Worm (Caenorhabditis elegans) whole organism, midembryonic: ENCODE data around the gene hap-1.

Experiments used
- T22C8.4 ChIP-seq: fragments of 200-800 bp; sonication (Bioruptor generic); IDR thresholded peaks from 2 replicates; pipeline ENCODE4 v1.3.6; 2022; ENCODE audit warnings: missing genetic modification characterization, missing compliant biosample characterization
- cog-1 ChIP-seq: sonication (generic microtip); optimal IDR thresholded peaks from 2 replicates; lab custom pipeline; 2016; ENCODE audit warnings: missing genetic modification characterization, missing compliant biosample characterization
- flt-1 ChIP-seq: fragments of 200-800 bp; sonication (Bioruptor generic); IDR thresholded peaks from 2 replicates; pipeline ENCODE4 v1.3.6; 2022; ENCODE audit warnings: missing genetic modification characterization, missing compliant biosample characterization
- klf-2 ChIP-seq: fragments of 200-800 bp; sonication (Bioruptor generic); conservative IDR thresholded peaks from 2 replicates; pipeline ENCODE4 v1.3.6; 2022; ENCODE audit warnings: missing genetic modification reagents, missing genetic modification characterization, missing compliant biosample characterization
- med-1 ChIP-seq: sonication (generic microtip); optimal IDR thresholded peaks from 2 replicates; lab custom pipeline; 2017; ENCODE audit warnings: missing genetic modification characterization, mild to moderate bottlenecking, missing compliant biosample characterization, antibody characterized with exemption, missing genetic modification reagents; ENCODE audit not compliant: insufficient read depth
- ref-1 ChIP-seq: fragments of 200-800 bp; sonication (Bioruptor generic); conservative IDR thresholded peaks from 2 replicates; pipeline ENCODE4 v1.3.6; 2022; ENCODE audit warnings: missing genetic modification reagents, missing genetic modification characterization, missing compliant biosample characterization
- tab-1 ChIP-seq: fragments of 200-800 bp; sonication (Bioruptor generic); IDR thresholded peaks from 2 replicates; pipeline ENCODE4 v1.3.6; 2022; ENCODE audit warnings: missing genetic modification characterization, missing compliant biosample characterization
- ztf-23 ChIP-seq: fragments of 200-800 bp; sonication (Bioruptor generic); IDR thresholded peaks from 2 replicates; pipeline ENCODE4 v1.3.6; 2022; ENCODE audit warnings: missing genetic modification reagents, missing genetic modification characterization, missing compliant biosample characterization
- ztf-29 ChIP-seq: fragments of 200-800 bp; sonication (Bioruptor generic); IDR thresholded peaks from 2 replicates; pipeline ENCODE4 v1.3.6; 2022; ENCODE audit warnings: missing genetic modification reagents, missing genetic modification characterization, missing compliant biosample characterization

hap-1 gene

DNA sequence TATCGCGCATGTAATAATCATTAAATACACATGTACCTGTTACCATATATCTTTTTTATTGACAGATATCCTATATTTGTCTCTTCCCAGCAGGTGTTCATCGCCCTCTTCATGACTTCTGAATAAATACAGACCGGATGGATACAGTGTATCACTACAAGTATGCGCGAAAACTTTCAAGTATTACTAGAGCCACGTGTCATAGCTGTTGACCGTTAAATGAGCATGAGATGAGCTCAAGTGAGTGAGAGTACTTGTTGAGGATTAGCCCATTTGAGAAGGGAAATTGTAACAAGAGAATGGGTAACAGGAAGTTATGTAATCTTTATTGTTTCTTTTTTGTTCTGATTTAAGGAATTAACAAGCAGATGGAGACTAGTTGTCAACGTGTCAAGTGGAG lies 18.7 kb upstream of the hap-1 start:
- TF ChIP-seq ref-1 (GFP tag; lab: Robert Waterston, UW) = no peak
- no peak for TF ChIP-seq T22C8.4 (GFP tag; lab: Robert Waterston, UW)
- TF ChIP-seq klf-2 (GFP tag; lab: Robert Waterston, UW) = no peak
- TF ChIP-seq tab-1 = no peak

DNA sequence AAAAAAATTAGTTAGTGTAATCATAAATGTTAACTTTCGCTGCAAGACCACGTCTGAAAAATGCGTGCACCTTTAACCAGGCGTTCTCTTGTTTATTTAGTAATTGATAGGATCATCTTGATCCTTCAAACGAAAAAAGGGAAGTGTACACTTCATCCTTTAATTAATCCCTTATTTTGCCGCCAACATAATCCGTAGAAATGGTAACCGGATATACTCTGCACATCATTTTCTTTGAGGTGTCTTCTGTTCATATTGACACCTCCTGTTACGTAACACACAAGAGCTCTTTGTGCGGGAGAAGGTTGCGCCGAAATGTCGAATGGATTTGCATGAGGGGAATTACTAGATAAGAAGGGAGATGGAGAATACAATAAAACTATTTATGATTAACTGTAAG lies 15.0 kb upstream of the hap-1 start:
- TF ChIP-seq ref-1 (GFP tag; lab: Robert Waterston, UW) (no peak), ztf-29 (GFP tag; lab: Robert Waterston, UW) (no peak), klf-2 (GFP tag; lab: Robert Waterston, UW) (no peak), cog-1 (tag; lab: Kevin White, UChicago) (no peak), T22C8.4 (GFP tag; lab: Robert Waterston, UW) (no peak), tab-1 (no peak), ztf-23 (GFP tag; lab: Robert Waterston, UW) (no peak), med-1 (no peak), flt-1 (GFP tag; lab: Robert Waterston, UW) (no peak)

ce11 chrIII:5254108-5254507 lies 9.6 kb upstream of the hap-1 start, which contains the start of the genes sumv-1 and gop-1:
sumv-1 (minus strand) TSS chrIII:5254187.
gop-1 (plus strand) TSS chrIII:5254438.
- TF ChIP-seq flt-1 (GFP tag; lab: Robert Waterston, UW) (no peak), ztf-23 (GFP tag; lab: Robert Waterston, UW) (no peak), klf-2 (GFP tag; lab: Robert Waterston, UW) (no peak), tab-1 (no peak), med-1 (no peak), ztf-29 (GFP tag; lab: Robert Waterston, UW) (no peak), T22C8.4 (GFP tag; lab: Robert Waterston, UW) (no peak), ref-1 (GFP tag; lab: Robert Waterston, UW) (no peak), cog-1 (tag; lab: Kevin White, UChicago) (no peak)

DNA sequence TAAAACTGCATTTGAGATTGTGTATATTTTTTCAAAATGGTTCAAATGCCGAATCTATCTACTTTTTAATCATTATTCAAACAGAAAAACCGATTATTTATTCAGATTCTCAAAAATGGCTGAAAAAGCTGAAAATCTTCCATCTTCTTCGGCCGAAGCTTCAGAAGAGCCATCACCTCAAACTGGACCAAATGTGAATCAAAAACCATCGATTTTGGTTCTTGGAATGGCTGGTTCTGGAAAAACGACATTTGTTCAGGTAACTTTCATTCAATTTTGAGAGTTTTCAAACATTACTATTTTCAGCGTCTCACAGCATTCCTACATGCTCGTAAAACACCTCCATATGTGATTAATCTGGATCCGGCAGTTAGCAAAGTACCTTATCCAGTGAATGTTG lies 4.8 kb upstream of the hap-1 start, which contains the start of gene gop-2:
gop-2 (plus strand) TSS at position 106 of the 400 bp plus-strand sequence.
- TF ChIP-seq med-1 (no peak), ztf-29 (GFP tag; lab: Robert Waterston, UW) (no peak), ref-1 (GFP tag; lab: Robert Waterston, UW) (no peak), flt-1 (GFP tag; lab: Robert Waterston, UW) (no peak), cog-1 (tag; lab: Kevin White, UChicago) (no peak), T22C8.4 (GFP tag; lab: Robert Waterston, UW) (no peak), tab-1 (no peak), klf-2 (GFP tag; lab: Robert Waterston, UW) (no peak), ztf-23 (GFP tag; lab: Robert Waterston, UW) (no peak)

ce11 chrIII:5260394-5260793 lies 3.3 kb upstream of the hap-1 start, which contains the start of gene gop-3:
gop-3 (plus strand) TSS chrIII:5260694.
- TF ChIP-seq ref-1 (GFP tag; lab: Robert Waterston, UW) = no peak
- TF ChIP-seq ztf-23 (GFP tag; lab: Robert Waterston, UW) = no peak
- TF ChIP-seq ztf-29 (GFP tag; lab: Robert Waterston, UW) = no peak
- TF ChIP-seq T22C8.4 (GFP tag; lab: Robert Waterston, UW) = no peak
- TF ChIP-seq cog-1 (tag; lab: Kevin White, UChicago) = no peak
- no peak for TF ChIP-seq flt-1 (GFP tag; lab: Robert Waterston, UW)
- TF ChIP-seq tab-1 = no peak
- no peak for TF ChIP-seq med-1
- TF ChIP-seq klf-2 (GFP tag; lab: Robert Waterston, UW) = no peak

DNA sequence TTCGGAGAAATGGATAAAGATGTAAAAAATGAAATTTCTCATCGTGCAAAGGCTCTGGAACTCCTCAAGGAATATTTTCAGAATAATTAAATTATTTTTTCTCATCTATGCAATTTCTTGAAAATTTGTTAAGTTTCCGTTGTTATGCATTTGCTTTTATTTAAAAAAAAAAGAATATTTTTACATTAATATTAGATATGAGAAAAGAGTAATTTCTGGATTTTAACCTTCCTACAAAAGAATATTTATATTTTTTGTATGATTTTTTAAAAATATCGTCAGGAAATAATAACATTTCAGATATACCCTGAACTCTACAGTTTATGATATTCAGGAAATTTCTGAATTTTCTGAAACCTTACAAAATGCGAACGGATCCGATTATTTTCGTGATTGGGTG lies 1.1 kb downstream of the hap-1 start, which contains the start of gene gro-1:
gro-1 (plus strand) TSS at position 301 of the 400 bp plus-strand sequence.
- TF ChIP-seq tab-1 (no peak), T22C8.4 (GFP tag; lab: Robert Waterston, UW) (no peak)

ce11 chrIII:5267217-5267906 lies 3.6 kb downstream of the hap-1 start, which contains the start of gene ZC395.5:
ZC395.5 (plus strand) TSS chrIII:5267848.
- TF ChIP-seq tab-1 (no peak), ref-1 (GFP tag; lab: Robert Waterston, UW) (no peak), cog-1 (tag; lab: Kevin White, UChicago) (no peak), T22C8.4 (GFP tag; lab: Robert Waterston, UW) (no peak), ztf-23 (GFP tag; lab: Robert Waterston, UW) (no peak), klf-2 (GFP tag; lab: Robert Waterston, UW) (no peak), flt-1 (GFP tag; lab: Robert Waterston, UW) (no peak), ztf-29 (GFP tag; lab: Robert Waterston, UW) (no peak), med-1 (no peak)

ce11 chrIII:5268486-5268885 lies 4.7 kb downstream of the hap-1 start:
- TF ChIP-seq klf-2 (GFP tag; lab: Robert Waterston, UW) (no peak), ref-1 (GFP tag; lab: Robert Waterston, UW) (no peak), T22C8.4 (GFP tag; lab: Robert Waterston, UW) (no peak), med-1 (no peak), ztf-23 (GFP tag; lab: Robert Waterston, UW) (no peak), tab-1 (no peak), flt-1 (GFP tag; lab: Robert Waterston, UW) (no peak), cog-1 (tag; lab: Kevin White, UChicago) (no peak), ztf-29 (GFP tag; lab: Robert Waterston, UW) (no peak)

DNA sequence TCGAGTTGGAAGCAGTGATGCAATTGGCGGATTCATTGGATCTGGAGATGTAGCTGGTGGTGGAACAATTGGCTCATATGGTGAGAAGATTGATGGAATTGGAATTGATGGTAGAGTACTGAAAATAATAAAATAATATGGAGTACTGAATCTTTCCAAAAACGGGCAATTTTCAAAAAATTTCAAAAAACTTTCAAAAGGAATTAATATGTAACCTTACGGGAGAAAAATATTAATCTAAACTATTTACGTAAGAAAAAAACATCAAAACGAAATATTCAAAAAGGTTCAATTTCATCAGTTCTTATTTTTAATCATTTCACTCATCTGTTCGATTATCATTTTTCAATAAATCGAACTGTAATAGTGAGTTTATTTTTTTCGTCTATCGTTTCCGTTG lies 6.1 kb downstream of the hap-1 start, which contains the start of gene ZC395.4:
ZC395.4 (plus strand) TSS at position 301 of the 400 bp plus-strand sequence.
- no peak for TF ChIP-seq med-1
- TF ChIP-seq tab-1 = no peak
- TF ChIP-seq ztf-29 (GFP tag; lab: Robert Waterston, UW) = no peak
- no peak for TF ChIP-seq ref-1 (GFP tag; lab: Robert Waterston, UW)
- no peak for TF ChIP-seq ztf-23 (GFP tag; lab: Robert Waterston, UW)
- no peak for TF ChIP-seq T22C8.4 (GFP tag; lab: Robert Waterston, UW)
- TF ChIP-seq klf-2 (GFP tag; lab: Robert Waterston, UW) = no peak
- TF ChIP-seq flt-1 (GFP tag; lab: Robert Waterston, UW) = no peak
- no peak for TF ChIP-seq cog-1 (tag; lab: Kevin White, UChicago)
